Worm (Caenorhabditis elegans) whole organism, L3 larva: ENCODE measurements around the gene fbxa-73.

ENCODE experiments used
- aly-2 ChIP-seq: fragments of 150-350 bp; optimal IDR thresholded peaks from 2 replicates; lab custom pipeline; 2014; ENCODE audit warnings: missing biosample characterization, missing genetic modification characterization
- ama-1 ChIP-seq: fragments of 150-350 bp; optimal IDR thresholded peaks from 2 replicates; lab custom pipeline; 2018
- ceh-16 ChIP-seq: sonication (generic microtip); optimal IDR thresholded peaks from 2 replicates; lab custom pipeline; 2017; ENCODE audit warnings: missing biosample characterization, missing genetic modification characterization
- ceh-28 ChIP-seq: fragments of 150-350 bp; optimal IDR thresholded peaks from 2 replicates; lab custom pipeline; 2014; ENCODE audit warnings: missing biosample characterization, missing genetic modification reagents, missing genetic modification characterization
- ceh-9 ChIP-seq: sonication (generic microtip); optimal IDR thresholded peaks from 2 replicates; lab custom pipeline; 2018; ENCODE audit warnings: missing biosample characterization, missing genetic modification characterization
- daf-12 ChIP-seq: fragments of 150-350 bp; optimal IDR thresholded peaks from 2 replicates; lab custom pipeline; 2014; ENCODE audit warnings: missing biosample characterization, missing genetic modification reagents, missing genetic modification characterization
- egl-5 ChIP-seq: fragments of 150-350 bp; optimal IDR thresholded peaks from 2 replicates; lab custom pipeline; 2017; ENCODE audit warnings: missing biosample characterization, missing genetic modification reagents, missing genetic modification characterization, inconsistent platforms
- elt-2 ChIP-seq: sonication (generic microtip); optimal IDR thresholded peaks from 2 replicates; lab custom pipeline; 2016; ENCODE audit warnings: missing genetic modification reagents, mild to moderate bottlenecking, missing genetic modification characterization, missing compliant biosample characterization
- eor-1 ChIP-seq, 2 experiments: fragments of 150-350 bp; optimal IDR thresholded peaks; 2 replicates each; lab custom pipeline; 2014 to 2018; ENCODE audit warnings: missing biosample characterization in 2 of 2, missing genetic modification characterization in 2 of 2
- fkh-10 ChIP-seq: sonication (generic microtip); optimal IDR thresholded peaks from 2 replicates; lab custom pipeline; 2017; ENCODE audit warnings: missing biosample characterization, missing genetic modification reagents, missing genetic modification characterization
- fos-1 ChIP-seq: fragments of 150-350 bp; optimal IDR thresholded peaks from 2 replicates; lab custom pipeline; 2014; ENCODE audit warnings: missing biosample characterization, missing genetic modification characterization
- hmg-11 ChIP-seq: sonication (generic microtip); optimal IDR thresholded peaks from 2 replicates; lab custom pipeline; 2016; ENCODE audit warnings: missing genetic modification characterization, missing compliant biosample characterization
- lin-15B ChIP-seq: fragments of 150-350 bp; optimal IDR thresholded peaks from 2 replicates; lab custom pipeline; 2014; ENCODE audit warnings: missing biosample characterization, missing genetic modification characterization
- lin-39 ChIP-seq: fragments of 150-350 bp; optimal IDR thresholded peaks from 2 replicates; lab custom pipeline; 2018; ENCODE audit warnings: missing biosample characterization, missing genetic modification reagents, missing genetic modification characterization
- lsy-12 ChIP-seq: sonication (generic microtip); optimal IDR thresholded peaks from 2 replicates; lab custom pipeline; 2016; ENCODE audit warnings: mild to moderate bottlenecking, missing genetic modification characterization, missing compliant biosample characterization
- mml-1 ChIP-seq: fragments of 150-350 bp; sonication (generic microtip); optimal IDR thresholded peaks from 3 replicates; lab custom pipeline; 2014; ENCODE audit warnings: missing biosample characterization, missing genetic modification characterization
- nhr-11 ChIP-seq: fragments of 150-350 bp; optimal IDR thresholded peaks from 2 replicates; lab custom pipeline; 2014; ENCODE audit warnings: missing biosample characterization, missing genetic modification characterization
- nhr-12 ChIP-seq: fragments of 150-350 bp; optimal IDR thresholded peaks from 2 replicates; lab custom pipeline; 2014; ENCODE audit warnings: missing biosample characterization, missing genetic modification characterization
- nhr-237 ChIP-seq: fragments of 150-350 bp; optimal IDR thresholded peaks from 2 replicates; lab custom pipeline; 2014; ENCODE audit warnings: missing biosample characterization, missing genetic modification characterization
- nhr-25 ChIP-seq: sonication (generic microtip); optimal IDR thresholded peaks from 2 replicates; lab custom pipeline; 2017; ENCODE audit warnings: missing biosample characterization, missing genetic modification characterization
- nhr-28 ChIP-seq: fragments of 150-350 bp; optimal IDR thresholded peaks from 2 replicates; lab custom pipeline; 2014; ENCODE audit warnings: missing biosample characterization, missing genetic modification characterization
- nhr-43 ChIP-seq: sonication (generic microtip); optimal IDR thresholded peaks from 2 replicates; lab custom pipeline; 2016; ENCODE audit warnings: mild to moderate bottlenecking, missing genetic modification characterization, missing compliant biosample characterization; ENCODE audit not compliant: poor library complexity, severe bottlenecking
- nhr-67 ChIP-seq: fragments of 150-350 bp; optimal IDR thresholded peaks from 2 replicates; lab custom pipeline; 2014; ENCODE audit warnings: missing biosample characterization, missing genetic modification characterization
- nhr-77 ChIP-seq: fragments of 150-350 bp; optimal IDR thresholded peaks from 2 replicates; lab custom pipeline; 2014; ENCODE audit warnings: missing biosample characterization, missing genetic modification characterization
- pha-4 ChIP-seq: fragments of 150-350 bp; optimal IDR thresholded peaks from 2 replicates; lab custom pipeline; 2014; ENCODE audit warnings: missing biosample characterization, missing genetic modification reagents, missing genetic modification characterization
- pqm-1 ChIP-seq: fragments of 150-350 bp; optimal IDR thresholded peaks from 2 replicates; lab custom pipeline; 2017; ENCODE audit warnings: missing biosample characterization, missing genetic modification characterization, inconsistent platforms
- skn-1 ChIP-seq: fragments of 150-350 bp; optimal IDR thresholded peaks from 2 replicates; lab custom pipeline; 2014; ENCODE audit warnings: missing biosample characterization, missing genetic modification characterization
- tbx-2 ChIP-seq: sonication (generic microtip); optimal IDR thresholded peaks from 2 replicates; lab custom pipeline; 2016; ENCODE audit warnings: mild to moderate bottlenecking, missing genetic modification characterization, missing compliant biosample characterization
- unc-39 ChIP-seq: sonication (generic microtip); optimal IDR thresholded peaks from 4 replicates; lab custom pipeline; 2017; ENCODE audit warnings: missing biosample characterization, missing genetic modification characterization
- zag-1 ChIP-seq: fragments of 150-350 bp; optimal IDR thresholded peaks from 2 replicates; lab custom pipeline; 2014; ENCODE audit warnings: missing biosample characterization, missing genetic modification characterization
- ztf-11 ChIP-seq: fragments of 150-350 bp; optimal IDR thresholded peaks from 2 replicates; lab custom pipeline; 2014; ENCODE audit warnings: missing biosample characterization, missing genetic modification characterization
- ztf-4 ChIP-seq: fragments of 150-350 bp; optimal IDR thresholded peaks from 2 replicates; lab custom pipeline; 2014; ENCODE audit warnings: missing biosample characterization, missing genetic modification characterization

fbxa-73 gene

ce11 chrIII:2281975-2282957 is 29.0 kb downstream of the fbxa-73 start, which contains the start of gene Y54F10BM.3:
TSS of gene Y54F10BM.3 (plus strand) at chrIII:2282025.
- TF ChIP-seq zag-1 (tag; lab: Kevin White, UChicago) (no peak), ceh-28 (tag; lab: Kevin White, UChicago) (peak; percentile 98)

ce11 chrIII:2283341-2283847 is 30.1 kb downstream of the fbxa-73 start:
- no peak for TF ChIP-seq nhr-12 (tag; lab: Kevin White, UChicago)
- no peak for TF ChIP-seq nhr-11 (tag; lab: Kevin White, UChicago)
- TF ChIP-seq ceh-28 (tag; lab: Kevin White, UChicago) = peak; percentile 97
- no peak for TF ChIP-seq eor-1 (tag; optimal IDR thresholded peaks at IDR 0.05; lab: Kevin White, UChicago)
- no peak for TF ChIP-seq egl-5 (tag; lab: Kevin White, UChicago)
- no peak for TF ChIP-seq nhr-77 (tag; lab: Kevin White, UChicago)
- no peak for TF ChIP-seq fkh-10
- no peak for TF ChIP-seq ceh-9 (tag; lab: Kevin White, UChicago)
- no peak for TF ChIP-seq unc-39

- TF ChIP-seq nhr-237 (tag; lab: Kevin White, UChicago) (no peak), lin-15B (tag; lab: Kevin White, UChicago) (no peak), tbx-2 (tag; lab: Kevin White, UChicago) (no peak), nhr-43 (tag; lab: Kevin White, UChicago) (no peak), nhr-67 (tag; lab: Kevin White, UChicago) (no peak), daf-12 (no peak), ceh-28 (tag; lab: Kevin White, UChicago) (no peak), fkh-10 (no peak), ceh-16 (no peak), nhr-25 (tag; lab: Kevin White, UChicago) (no peak), nhr-77 (tag; lab: Kevin White, UChicago) (no peak), skn-1 (no peak), zag-1 (tag; lab: Kevin White, UChicago) (no peak), hmg-11 (tag; lab: Kevin White, UChicago) (no peak)
These were observed 35.0 kb downstream of the fbxa-73 start for ce11 chrIII:2288261-2288660.

ce11 chrIII:2291139-2291538 is 37.9 kb downstream of the fbxa-73 start, which contains the start of gene fbxa-219:
TSS of gene fbxa-219 (plus strand) at chrIII:2291415.
- TF ChIP-seq daf-12 (no peak), elt-2 (tag; lab: Kevin White, UChicago) (peak; percentile 59), pqm-1 (tag; lab: Kevin White, UChicago) (peak; percentile 41), aly-2 (tag; lab: Kevin White, UChicago) (no peak)
- TF ChIP-seq, all 47 proteins: peak for 2

ce11 chrIII:2294736-2295135 is 41.5 kb downstream of the fbxa-73 start:
- TF ChIP-seq ztf-11 (tag; lab: Kevin White, UChicago) = no peak
- TF ChIP-seq lsy-12 (tag; lab: Kevin White, UChicago) = no peak
- TF ChIP-seq pqm-1 (tag; lab: Kevin White, UChicago) = peak; percentile 69
- TF ChIP-seq aly-2 (tag; lab: Kevin White, UChicago) = no peak
- peak; percentile 99 for TF ChIP-seq pha-4 (tag; lab: Kevin White, UChicago)
- no peak for TF ChIP-seq fos-1
- TF ChIP-seq hmg-11 (tag; lab: Kevin White, UChicago) = no peak
- TF ChIP-seq ama-1 (lab: Kevin White, UChicago) = no peak
- TF ChIP-seq elt-2 (tag; lab: Kevin White, UChicago) = peak; percentile 64
- no peak for TF ChIP-seq ztf-4 (tag; lab: Kevin White, UChicago)

- TF ChIP-seq lin-39 (tag; lab: Kevin White, UChicago) (no peak), ama-1 (lab: Kevin White, UChicago) (no peak), mml-1 (tag; lab: Kevin White, UChicago) (no peak), zag-1 (tag; lab: Kevin White, UChicago) (no peak), nhr-11 (tag; lab: Kevin White, UChicago) (no peak), nhr-28 (no peak), daf-12 (no peak)
These were observed 50.9 kb downstream of the fbxa-73 start for ce11 chrIII:2304149-2304548.
